Fruit fly (Drosophila melanogaster) whole organism, embryonic: ENCODE data around the gene Tom70.

ENCODE experiments used
- ATbp ChIP-seq: fragments of 200-800 bp; sonication (Bioruptor generic); optimal IDR thresholded peaks from 2 replicates; lab custom pipeline; 2017; ENCODE audit warnings: missing biosample characterization, mild to moderate bottlenecking, missing genetic modification characterization, missing genetic modification reagents
- Bdp1 ChIP-seq: fragments of 200-800 bp; sonication (Bioruptor generic); optimal IDR thresholded peaks from 3 replicates; lab custom pipeline; 2016; ENCODE audit warnings: missing biosample characterization, missing genetic modification characterization
- CG11723 ChIP-seq: fragments of 200-800 bp; sonication (Bioruptor generic); optimal IDR thresholded peaks from 2 replicates; lab custom pipeline; 2017; ENCODE audit warnings: missing biosample characterization, mild to moderate bottlenecking, missing genetic modification characterization
- CG13894 ChIP-seq: fragments of 200-800 bp; sonication (Bioruptor generic); optimal IDR thresholded peaks from 3 replicates; lab custom pipeline; 2018; ENCODE audit warnings: missing biosample characterization, mild to moderate bottlenecking, missing genetic modification characterization, moderate library complexity
- CG15269 ChIP-seq: fragments of 200-800 bp; sonication (Bioruptor generic); optimal IDR thresholded peaks from 2 replicates; lab custom pipeline; 2018; ENCODE audit warnings: missing biosample characterization, mild to moderate bottlenecking, missing genetic modification characterization, moderate library complexity
- CG1603 ChIP-seq: fragments of 200-800 bp; sonication (Bioruptor generic); optimal IDR thresholded peaks from 2 replicates; lab custom pipeline; 2019; ENCODE audit warnings: missing biosample characterization, mild to moderate bottlenecking, missing genetic modification characterization, moderate library complexity
- CG2129 ChIP-seq: fragments of 200-800 bp; sonication (Bioruptor generic); IDR thresholded peaks from 2 replicates; pipeline ENCODE4 v1.3.6; 2022; ENCODE audit warnings: missing biosample characterization, missing genetic modification characterization; ENCODE audit not compliant: partially characterized antibody
- CG3065 ChIP-seq: fragments of 200-800 bp; sonication (Bioruptor generic); optimal IDR thresholded peaks from 2 replicates; lab custom pipeline; 2016; ENCODE audit warnings: missing biosample characterization, missing genetic modification characterization
- CG3163 ChIP-seq: fragments of 200-800 bp; sonication (Bioruptor generic); optimal IDR thresholded peaks from 3 replicates; lab custom pipeline; 2016; ENCODE audit warnings: missing biosample characterization, missing genetic modification characterization
- CG33213 ChIP-seq: fragments of 200-800 bp; sonication (Bioruptor generic); optimal IDR thresholded peaks from 3 replicates; lab custom pipeline; 2016; ENCODE audit warnings: missing biosample characterization, missing genetic modification characterization
- CG3838 ChIP-seq: fragments of 200-800 bp; sonication (Bioruptor generic); optimal IDR thresholded peaks from 3 replicates; lab custom pipeline; 2016; ENCODE audit warnings: missing biosample characterization, missing genetic modification characterization
- CG3995 ChIP-seq: fragments of 200-800 bp; sonication (Bioruptor generic); optimal IDR thresholded peaks from 3 replicates; lab custom pipeline; 2016; ENCODE audit warnings: missing biosample characterization, missing genetic modification characterization
- CG4328 ChIP-seq: fragments of 200-800 bp; sonication (Bioruptor generic); optimal IDR thresholded peaks from 3 replicates; lab custom pipeline; 2017; ENCODE audit warnings: missing biosample characterization, missing genetic modification reagents, missing genetic modification characterization
- CG4820 ChIP-seq: fragments of 200-800 bp; sonication (Bioruptor generic); optimal IDR thresholded peaks from 3 replicates; lab custom pipeline; 2016; ENCODE audit warnings: missing biosample characterization, missing genetic modification characterization
- CG5180 ChIP-seq: fragments of 200-800 bp; sonication (Bioruptor generic); optimal IDR thresholded peaks from 3 replicates; lab custom pipeline; 2017; ENCODE audit warnings: missing biosample characterization, missing genetic modification characterization, mild to moderate bottlenecking, moderate library complexity, missing genetic modification reagents
- CG7271 ChIP-seq: fragments of 200-800 bp; sonication (Bioruptor generic); optimal IDR thresholded peaks from 2 replicates; lab custom pipeline; 2018; ENCODE audit warnings: missing biosample characterization, mild to moderate bottlenecking, missing genetic modification characterization, moderate library complexity
- Dek ChIP-seq: fragments of 200-800 bp; sonication (Bioruptor generic); optimal IDR thresholded peaks from 3 replicates; lab custom pipeline; 2019; ENCODE audit warnings: missing biosample characterization, mild to moderate bottlenecking, missing genetic modification characterization, moderate library complexity
- Dfd ChIP-seq, 2 experiments: fragments of >200 bp; optimal IDR thresholded peaks; 2 replicates each; lab custom pipeline; 2017; ENCODE audit warnings: missing biosample characterization in 2 of 2, missing genetic modification characterization in 2 of 2
- Dref ChIP-seq: fragments of 200-800 bp; sonication (Bioruptor generic); IDR thresholded peaks from 2 replicates; pipeline ENCODE4 v1.3.6; 2022; ENCODE audit warnings: missing biosample characterization, missing genetic modification characterization
- Elba2 ChIP-seq: fragments of 200-800 bp; sonication (Bioruptor generic); optimal IDR thresholded peaks from 3 replicates; lab custom pipeline; 2016; ENCODE audit warnings: missing biosample characterization, missing genetic modification characterization
- Hey ChIP-seq: fragments of 200-800 bp; sonication (Bioruptor generic); optimal IDR thresholded peaks from 3 replicates; lab custom pipeline; 2018; ENCODE audit warnings: missing biosample characterization, mild to moderate bottlenecking, missing genetic modification characterization
- HmgD ChIP-seq: fragments of 200-800 bp; sonication (Bioruptor generic); optimal IDR thresholded peaks from 3 replicates; lab custom pipeline; 2016; ENCODE audit warnings: missing biosample characterization, missing genetic modification characterization
- Hmr ChIP-seq: fragments of 200-800 bp; sonication (Bioruptor generic); optimal IDR thresholded peaks from 3 replicates; lab custom pipeline; 2017; ENCODE audit warnings: mild to moderate bottlenecking, missing biosample characterization, missing genetic modification reagents, missing genetic modification characterization
- Jarid2 ChIP-seq: fragments of 200-800 bp; sonication (Bioruptor generic); optimal IDR thresholded peaks from 3 replicates; lab custom pipeline; 2017; ENCODE audit warnings: mild to moderate bottlenecking, missing biosample characterization, missing genetic modification reagents, missing genetic modification characterization
- Lhr ChIP-seq: fragments of 200-800 bp; sonication (Bioruptor generic); optimal IDR thresholded peaks from 3 replicates; lab custom pipeline; 2017; ENCODE audit warnings: mild to moderate bottlenecking, missing biosample characterization, missing genetic modification reagents, missing genetic modification characterization
- MTF-1 ChIP-seq: fragments of 200-800 bp; sonication (Bioruptor generic); optimal IDR thresholded peaks from 2 replicates; lab custom pipeline; 2018; ENCODE audit warnings: missing biosample characterization, mild to moderate bottlenecking, missing genetic modification characterization, borderline replicate concordance
- NK7.1 ChIP-seq: fragments of 200-800 bp; sonication (Bioruptor generic); optimal IDR thresholded peaks from 3 replicates; lab custom pipeline; 2016; ENCODE audit warnings: missing biosample characterization, missing genetic modification characterization
- Nf-YB ChIP-seq: fragments of 200-800 bp; sonication (Bioruptor generic); optimal IDR thresholded peaks from 3 replicates; lab custom pipeline; 2019; ENCODE audit warnings: missing biosample characterization, mild to moderate bottlenecking, missing genetic modification characterization, moderate library complexity
- NfI ChIP-seq: fragments of 200-800 bp; sonication (Bioruptor generic); optimal IDR thresholded peaks from 3 replicates; lab custom pipeline; 2018; ENCODE audit warnings: missing biosample characterization, mild to moderate bottlenecking, missing genetic modification characterization, moderate library complexity
- Sox102F ChIP-seq: fragments of 200-800 bp; sonication (Bioruptor generic); optimal IDR thresholded peaks from 2 replicates; lab custom pipeline; 2018; ENCODE audit warnings: missing biosample characterization, mild to moderate bottlenecking, missing genetic modification characterization, moderate library complexity
- Stat92E ChIP-seq, 3 experiments: fragments of >200 bp in 2 of 3; fragments of 200-800 bp in 1 of 3; sonication (Bioruptor generic) in 1 of 3; optimal IDR thresholded peaks; 2 replicates each; lab custom pipeline; 2017 to 2019; ENCODE audit warnings: missing biosample characterization in 3 of 3, missing genetic modification characterization in 3 of 3, mild to moderate bottlenecking in 1 of 3, moderate library complexity in 1 of 3
- Xrp1 ChIP-seq: fragments of 200-800 bp; sonication (Bioruptor generic); IDR thresholded peaks from 2 replicates; pipeline ENCODE4 v1.3.6; 2022; ENCODE audit warnings: missing biosample characterization, missing genetic modification characterization
- ase ChIP-seq: fragments of 200-800 bp; sonication (Bioruptor generic); IDR thresholded peaks from 3 replicates; pipeline ENCODE4 v1.3.6; 2022; ENCODE audit warnings: missing biosample characterization, missing genetic modification characterization
- bcd ChIP-seq: fragments of 200-800 bp; sonication (Bioruptor generic); optimal IDR thresholded peaks from 2 replicates; lab custom pipeline; 2017; ENCODE audit warnings: missing biosample characterization, mild to moderate bottlenecking, missing genetic modification characterization
- gcm ChIP-seq: fragments of 200-800 bp; sonication (Bioruptor generic); optimal IDR thresholded peaks from 2 replicates; lab custom pipeline; 2019; ENCODE audit warnings: missing biosample characterization, mild to moderate bottlenecking, missing genetic modification characterization, moderate library complexity
- gcm2 ChIP-seq: fragments of 200-800 bp; sonication (Bioruptor generic); optimal IDR thresholded peaks from 2 replicates; lab custom pipeline; 2016; ENCODE audit warnings: missing biosample characterization, missing genetic modification characterization
- gsb ChIP-seq: fragments of 200-800 bp; sonication (Bioruptor generic); IDR thresholded peaks from 2 replicates; pipeline ENCODE4 v1.3.6; 2022; ENCODE audit warnings: missing biosample characterization, missing genetic modification characterization
- gsb-n ChIP-seq: fragments of 200-800 bp; sonication (Bioruptor generic); optimal IDR thresholded peaks from 3 replicates; lab custom pipeline; 2018; ENCODE audit warnings: missing biosample characterization, mild to moderate bottlenecking, missing genetic modification characterization
- her ChIP-seq: fragments of 200-800 bp; sonication (Bioruptor generic); optimal IDR thresholded peaks from 2 replicates; lab custom pipeline; 2016; ENCODE audit warnings: missing biosample characterization, missing genetic modification characterization
- kni ChIP-seq: fragments of 200-800 bp; sonication (Bioruptor generic); optimal IDR thresholded peaks from 3 replicates; lab custom pipeline; 2017; ENCODE audit warnings: mild to moderate bottlenecking, missing biosample characterization, missing genetic modification reagents, missing genetic modification characterization
- mam ChIP-seq: fragments of 200-800 bp; sonication (Bioruptor generic); optimal IDR thresholded peaks from 3 replicates; lab custom pipeline; 2016; ENCODE audit warnings: missing biosample characterization, missing genetic modification characterization
- repo ChIP-seq: fragments of 200-800 bp; sonication (Bioruptor generic); optimal IDR thresholded peaks from 2 replicates; lab custom pipeline; 2016; ENCODE audit warnings: missing biosample characterization, missing genetic modification characterization
- sc ChIP-seq, 3 experiments: fragments of >200 bp in 2 of 3; fragments of 200-800 bp in 1 of 3; sonication (Bioruptor generic) in 1 of 3; optimal IDR thresholded peaks; 2 replicates in 2 of 3; 3 replicates in 1 of 3; lab custom pipeline; 2017; ENCODE audit warnings: mild to moderate bottlenecking in 1 of 3, missing biosample characterization in 1 of 3, missing genetic modification characterization in 1 of 3, missing genetic modification reagents in 1 of 3
- sisA ChIP-seq: fragments of 200-800 bp; sonication (Bioruptor generic); IDR thresholded peaks from 2 replicates; pipeline ENCODE4 v1.3.6; 2022; ENCODE audit warnings: missing biosample characterization, missing genetic modification characterization
- sqz ChIP-seq: fragments of 200-800 bp; sonication (Bioruptor generic); optimal IDR thresholded peaks from 3 replicates; lab custom pipeline; 2018; ENCODE audit warnings: missing biosample characterization, mild to moderate bottlenecking, missing genetic modification characterization
- stwl ChIP-seq: fragments of 200-800 bp; sonication (Bioruptor generic); optimal IDR thresholded peaks from 3 replicates; lab custom pipeline; 2018; ENCODE audit warnings: missing biosample characterization, mild to moderate bottlenecking, missing genetic modification characterization, moderate library complexity
- sug ChIP-seq: fragments of 200-800 bp; optimal IDR thresholded peaks from 2 replicates; lab custom pipeline; 2019; ENCODE audit warnings: missing biosample characterization, mild to moderate bottlenecking, missing genetic modification characterization, moderate library complexity
- unpg ChIP-seq: fragments of 200-800 bp; sonication (Bioruptor generic); optimal IDR thresholded peaks from 3 replicates; lab custom pipeline; 2018; ENCODE audit warnings: missing biosample characterization, mild to moderate bottlenecking, missing genetic modification characterization, moderate library complexity
- zen ChIP-seq: fragments of 200-800 bp; sonication (Bioruptor generic); optimal IDR thresholded peaks from 3 replicates; lab custom pipeline; 2018; ENCODE audit warnings: missing biosample characterization, mild to moderate bottlenecking, missing genetic modification characterization, moderate library complexity

The Tom70 gene

DNA sequence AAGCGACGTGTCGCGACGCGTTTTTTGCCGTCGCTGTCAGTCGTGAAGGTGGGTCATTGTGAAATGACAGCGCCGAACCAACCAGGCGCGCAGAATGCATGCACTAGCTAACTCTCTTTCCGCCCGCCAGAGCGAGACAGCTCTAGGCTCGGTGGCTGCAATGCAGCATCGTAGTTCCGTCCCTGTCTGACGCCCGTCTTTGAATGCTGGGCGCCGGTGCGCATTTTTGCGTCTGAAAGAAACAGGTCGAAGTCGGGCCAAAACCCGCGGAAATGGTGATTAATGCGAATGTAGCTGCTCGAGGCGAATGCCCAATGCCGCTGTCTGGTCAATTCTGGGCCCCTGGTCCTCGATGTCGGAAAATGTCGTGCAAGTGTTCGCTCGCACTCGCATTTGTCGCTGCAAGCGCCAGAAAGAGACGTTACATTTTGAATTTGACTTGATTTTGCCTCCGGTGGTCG, 30.9 kb downstream of the Tom70 start (continued):
- peak; percentile 77 for TF ChIP-seq her (GFP tag; lab: Kevin White, UChicago)
- peak; percentile 43 for TF ChIP-seq stwl
- TF ChIP-seq gsb-n (tag; lab: Kevin White, UChicago) = peak; percentile 19
- peak; percentile 50 for TF ChIP-seq repo (GFP tag; lab: Kevin White, UChicago)
- no peak for TF ChIP-seq sc (optimal IDR thresholded peaks at IDR 0.05; lab: Kevin White, UChicago)
- TF ChIP-seq sc (GFP tag; optimal IDR thresholded peaks at IDR 0.05; lab: Kevin White, UChicago) = peak; percentile 17
- TF ChIP-seq unpg (GFP tag; lab: Kevin White, UChicago) = peak; percentile 24
- peak; percentile 98 for TF ChIP-seq HmgD
- TF ChIP-seq ase (GFP tag; lab: Robert Waterston, UW) = no peak
- TF ChIP-seq Stat92E (GFP tag; optimal IDR thresholded peaks at IDR 0.05; lab: Kevin White, UChicago) = peak in 1 of 3 experiments; percentile 97
- peak; percentile 75 for TF ChIP-seq NfI (GFP tag; lab: Kevin White, UChicago)
- TF ChIP-seq CG3163 (GFP tag; lab: Kevin White, UChicago) = peak; percentile 40
- peak; percentile 65 for TF ChIP-seq CG1603 (tag; lab: Kevin White, UChicago)
- TF ChIP-seq mam = peak; percentile 12
- peak; percentile 41 for TF ChIP-seq CG3065 (GFP tag; lab: Kevin White, UChicago)
- no peak for TF ChIP-seq gsb (GFP tag; lab: Robert Waterston, UW)
- peak; percentile 94 for TF ChIP-seq Hmr (GFP tag; lab: Kevin White, UChicago)
- peak; percentile 32 for TF ChIP-seq bcd
- peak; percentile 14 for TF ChIP-seq Bdp1 (GFP tag; lab: Kevin White, UChicago)
- TF ChIP-seq MTF-1 (GFP tag; lab: Kevin White, UChicago) = peak; percentile 53
- TF ChIP-seq NK7.1 (GFP tag; lab: Kevin White, UChicago) = no peak
- TF ChIP-seq Dref = no peak
- TF ChIP-seq CG11723 = peak; percentile 8
- no peak for TF ChIP-seq sisA (GFP tag; lab: Robert Waterston, UW)
- no peak for TF ChIP-seq Dfd (GFP tag; optimal IDR thresholded peaks at IDR 0.05; lab: Kevin White, UChicago)
- TF ChIP-seq CG4820 = no peak
- TF ChIP-seq Lhr = peak; percentile 100
- peak; percentile 47 for TF ChIP-seq Dek (tag; lab: Kevin White, UChicago)
- TF ChIP-seq sqz (GFP tag; lab: Kevin White, UChicago) = peak; percentile 96
- no peak for TF ChIP-seq CG7271 (tag; lab: Kevin White, UChicago)
- no peak for TF ChIP-seq Elba2 (GFP tag; lab: Kevin White, UChicago)
- peak; percentile 79 for TF ChIP-seq gcm (GFP tag; lab: Kevin White, UChicago)
- TF ChIP-seq CG4328 = peak; percentile 56
- TF ChIP-seq CG13894 (tag; lab: Kevin White, UChicago) = peak; percentile 96
- TF ChIP-seq Nf-YB (GFP tag; lab: Kevin White, UChicago) = peak; percentile 94
- peak; percentile 0 for TF ChIP-seq ATbp (GFP tag; lab: Kevin White, UChicago)
- peak; percentile 93 for TF ChIP-seq sug (tag; lab: Kevin White, UChicago)
- peak; percentile 100 for TF ChIP-seq kni
- peak; percentile 50 for TF ChIP-seq Jarid2 (GFP tag; lab: Kevin White, UChicago)
- peak; percentile 94 for TF ChIP-seq CG5180 (GFP tag; lab: Kevin White, UChicago)
- TF ChIP-seq CG3838 (GFP tag; lab: Kevin White, UChicago) = peak; percentile 64
- TF ChIP-seq Sox102F (GFP tag; lab: Kevin White, UChicago) = no peak
- TF ChIP-seq CG15269 (tag; lab: Kevin White, UChicago) = peak; percentile 84
- TF ChIP-seq Xrp1 (GFP tag; lab: Robert Waterston, UW) = no peak
- peak; percentile 75 for TF ChIP-seq Hey (tag; lab: Kevin White, UChicago)
- TF ChIP-seq CG2129 (GFP tag; lab: Robert Waterston, UW) = no peak
- TF ChIP-seq CG3995 = no peak
- TF ChIP-seq CG33213 (GFP tag; lab: Kevin White, UChicago) = peak; percentile 91
- TF ChIP-seq zen = peak; percentile 88
- peak; percentile 43 for TF ChIP-seq gcm2 (GFP tag; lab: Kevin White, UChicago)
